Worm (Caenorhabditis elegans) whole organism, L4 larva: ENCODE data around the gene sdhb-1.

Source experiments
- D1046.2 ChIP-seq: fragments of 200-800 bp; sonication (Bioruptor generic); IDR thresholded peaks from 2 replicates; pipeline ENCODE4 v1.3.6; 2022; ENCODE audit warnings: missing genetic modification characterization, missing compliant biosample characterization
- F10B5.3 ChIP-seq: sonication (generic microtip); optimal IDR thresholded peaks from 2 replicates; lab custom pipeline; 2016; ENCODE audit warnings: mild to moderate bottlenecking, missing genetic modification characterization, missing compliant biosample characterization
- aly-2 ChIP-seq: sonication (generic microtip); optimal IDR thresholded peaks from 2 replicates; lab custom pipeline; 2018; ENCODE audit warnings: missing biosample characterization, missing genetic modification characterization
- lin-13 ChIP-seq: fragments of 150-350 bp; optimal IDR thresholded peaks from 2 replicates; lab custom pipeline; 2014; ENCODE audit warnings: missing biosample characterization, missing genetic modification reagents, missing genetic modification characterization
- nhr-25 ChIP-seq: sonication (generic microtip); optimal IDR thresholded peaks from 2 replicates; lab custom pipeline; 2017; ENCODE audit warnings: missing genetic modification characterization, mild to moderate bottlenecking, missing compliant biosample characterization, antibody characterized with exemption, moderate library complexity, borderline replicate concordance; ENCODE audit not compliant: insufficient read depth
- unc-62 ChIP-seq, 3 experiments: fragments of 150-350 bp in 1 of 3; sonication (generic microtip); optimal IDR thresholded peaks in 2 of 3; peaks in 1 of 3; 1 replicate in 1 of 3; 2 replicates in 2 of 3; lab custom pipeline; 2014 to 2017; ENCODE audit warnings: missing biosample characterization in 3 of 3, missing genetic modification characterization in 3 of 3, missing genetic modification reagents in 3 of 3, missing genotype in 1 of 3

ce11 chrII:9319058-9319915 is 33.2 kb downstream of the sdhb-1 start, which contains the start of the genes csa-1 and wdfy-2:
- no peak for TF ChIP-seq aly-2
- no peak for TF ChIP-seq lin-13 (GFP tag; lab: Kevin White, UChicago)
- no peak for TF ChIP-seq F10B5.3
- no peak for TF ChIP-seq unc-62 (GFP tag; optimal IDR thresholded peaks at IDR 0.05 in 1 of 2; lab: Kevin White, UChicago)
- no peak for TF ChIP-seq unc-62 (tag; optimal IDR thresholded peaks at IDR 0.05; lab: Kevin White, UChicago)
- no peak for TF ChIP-seq D1046.2 (GFP tag; lab: Robert Waterston, UW)
- no peak for TF ChIP-seq nhr-25 (tag; lab: Kevin White, UChicago)
